Fruit fly (Drosophila melanogaster): ENCODE results near the gene CG7484.

dm6 chr3L:17615286-17615685 is 39.1 kb upstream of the CG7484 start:
- TF ChIP-seq jim (GFP tag; optimal IDR thresholded peaks at IDR 0.05), result no peak
- no peak for TF ChIP-seq psq (GFP tag; optimal IDR thresholded peaks at IDR 0.05)
- TF ChIP-seq br (GFP tag; optimal IDR thresholded peaks at IDR 0.05), result no peak

All from whole organism, wandering third instar larva.